Fruit fly (Drosophila melanogaster) S2 (cell line): ENCODE measurements around the gene mRpS5.

Experiments
- CG8478 ChIP-seq: fragments of >200 bp; optimal IDR thresholded peaks from 2 replicates; lab custom pipeline; 2018
- CTCF ChIP-seq, 2 experiments: fragments of >200 bp; optimal IDR thresholded peaks; 2 replicates each; lab custom pipeline; 2018

The mRpS5 gene

DNA sequence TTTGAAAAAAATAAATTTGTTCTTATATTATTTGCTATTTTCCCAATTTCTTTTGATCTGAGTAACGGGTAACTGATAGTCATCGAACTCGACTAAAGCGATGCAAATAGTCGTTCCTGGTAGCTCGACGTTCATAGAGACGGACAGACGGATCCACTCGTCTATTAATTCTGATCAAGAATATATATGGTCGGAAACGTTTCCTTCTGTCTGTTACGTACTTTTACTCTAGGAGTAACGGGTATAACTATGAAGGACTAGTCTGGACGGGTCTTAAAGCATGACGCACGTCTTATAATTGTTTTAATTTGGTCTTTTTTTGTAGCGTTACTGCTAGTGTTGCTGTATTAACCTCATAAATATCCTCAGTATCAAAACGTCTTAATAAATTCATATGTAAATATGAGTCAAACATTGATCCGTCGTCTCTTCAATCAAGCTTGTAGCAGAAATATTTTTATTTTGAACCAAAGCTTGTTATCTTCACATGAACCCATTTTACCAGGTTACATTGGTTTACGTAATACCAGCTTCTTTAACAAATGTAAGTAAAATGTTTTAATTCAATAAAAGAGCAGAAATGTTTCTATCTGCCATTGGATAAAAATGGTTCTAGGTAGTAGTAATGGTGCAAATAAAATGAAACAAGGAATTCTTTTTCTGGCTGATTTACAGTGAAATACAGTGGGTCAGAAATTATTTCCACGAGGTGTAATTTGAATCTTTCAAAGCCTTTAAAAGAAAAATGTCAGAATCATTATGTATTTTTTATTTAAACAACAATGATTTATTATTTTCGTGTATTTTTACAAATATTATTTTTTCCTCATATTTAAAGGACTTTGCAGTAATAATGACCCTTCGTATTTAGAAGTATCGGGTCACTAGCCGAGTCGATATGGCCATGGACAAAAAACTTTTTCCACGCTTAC is at the start of gene mRpS5:
Gene mRpS5 (plus strand): TSS at position 164 of the 932 bp plus-strand sequence.
- TF ChIP-seq CTCF (optimal IDR thresholded peaks at IDR 0.05; lab: Kevin White, UChicago), result no peak
- no peak for TF ChIP-seq CG8478 (lab: Kevin White, UChicago)

DNA sequence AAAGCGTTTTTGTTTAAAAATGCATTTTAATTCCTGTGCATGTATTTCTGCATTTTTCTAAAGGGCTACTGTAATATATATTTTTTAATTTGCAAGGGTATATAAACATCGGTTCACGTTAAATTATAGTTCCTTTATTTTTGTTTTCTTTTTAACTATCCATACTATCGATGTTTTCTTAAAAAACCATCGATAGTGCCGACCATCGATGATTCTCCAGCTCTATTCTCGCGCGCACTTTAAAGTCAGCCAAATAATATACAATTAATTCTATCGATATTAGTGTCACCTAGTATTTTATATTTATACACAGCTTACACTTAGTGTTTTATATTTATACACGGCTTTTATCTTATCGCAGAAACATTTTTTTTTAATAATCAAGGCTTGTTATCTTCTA is 1.1 kb upstream of the mRpS5 start:
- TF ChIP-seq CTCF (optimal IDR thresholded peaks at IDR 0.05; lab: Kevin White, UChicago), result no peak
- TF ChIP-seq CG8478 (lab: Kevin White, UChicago), result no peak
